Fruit fly (Drosophila melanogaster): ENCODE measurements around the gene ATP6AP2.

dm6 chr3R:9214235-9214634 is 46.2 kb upstream of the ATP6AP2 start:
- TF ChIP-seq pan (optimal IDR thresholded peaks at IDR 0.05), result no peak
- no peak for TF ChIP-seq psq (optimal IDR thresholded peaks at IDR 0.05)
- no peak for TF ChIP-seq usp (GFP tag; optimal IDR thresholded peaks at IDR 0.05)
